Worm (Caenorhabditis elegans) whole organism, L1 larva: ENCODE measurements around the gene prx-1.
A peak's percentile ranks its signal among the peaks of the same experiment; 100 is the strongest.

Experiments
- C04F5.9 ChIP-seq: sonication (generic microtip); optimal IDR thresholded peaks from 2 replicates; lab custom pipeline; 2016; ENCODE audit warnings: missing genetic modification characterization, missing compliant biosample characterization
- C34B4.2 ChIP-seq: sonication (generic microtip); optimal IDR thresholded peaks from 2 replicates; lab custom pipeline; 2017; ENCODE audit warnings: mild to moderate bottlenecking, missing genetic modification characterization, missing compliant biosample characterization
- F16B12.6 ChIP-seq: fragments of 150-350 bp; optimal IDR thresholded peaks from 2 replicates; lab custom pipeline; 2014; ENCODE audit warnings: missing biosample characterization, missing genetic modification characterization
- Y116A8C.19 ChIP-seq: sonication (generic microtip); optimal IDR thresholded peaks from 2 replicates; lab custom pipeline; 2016; ENCODE audit warnings: missing compliant biosample characterization, missing genetic modification characterization, borderline replicate concordance
- aha-1 ChIP-seq: fragments of 150-350 bp; optimal IDR thresholded peaks from 2 replicates; lab custom pipeline; 2014; ENCODE audit warnings: missing biosample characterization, missing genetic modification characterization
- alr-1 ChIP-seq: fragments of 200-800 bp; sonication (Bioruptor generic); optimal IDR thresholded peaks from 2 replicates; lab custom pipeline; 2018; ENCODE audit warnings: borderline replicate concordance, mild to moderate bottlenecking, missing genetic modification characterization, missing compliant biosample characterization
- aly-2 ChIP-seq: fragments of 150-350 bp; optimal IDR thresholded peaks from 2 replicates; lab custom pipeline; 2014; ENCODE audit warnings: missing biosample characterization, missing genetic modification characterization
- blmp-1 ChIP-seq: fragments of 150-350 bp; optimal IDR thresholded peaks from 2 replicates; lab custom pipeline; 2014; ENCODE audit warnings: missing biosample characterization, missing genetic modification characterization
- ceh-82 ChIP-seq, 3 experiments: fragments of 150-350 bp in 1 of 3; sonication (generic microtip) in 2 of 3; optimal IDR thresholded peaks; 2 replicates each; lab custom pipeline; 2014 to 2017; ENCODE audit warnings: missing biosample characterization in 3 of 3, missing genetic modification characterization in 3 of 3
- ceh-88 ChIP-seq: fragments of 200-800 bp; sonication (Bioruptor generic); IDR thresholded peaks from 2 replicates; pipeline ENCODE4 v1.3.6; 2022; ENCODE audit warnings: missing genetic modification characterization, missing compliant biosample characterization
- ceh-90 ChIP-seq: sonication (generic microtip); optimal IDR thresholded peaks from 2 replicates; lab custom pipeline; 2016; ENCODE audit warnings: missing genetic modification characterization, missing compliant biosample characterization
- dsc-1 ChIP-seq: sonication (generic microtip); optimal IDR thresholded peaks from 2 replicates; lab custom pipeline; 2016; ENCODE audit warnings: mild to moderate bottlenecking, missing genetic modification characterization, missing compliant biosample characterization
- efl-3 ChIP-seq: fragments of 200-800 bp; sonication (Bioruptor generic); optimal IDR thresholded peaks from 2 replicates; lab custom pipeline; 2018; ENCODE audit warnings: mild to moderate bottlenecking, missing genetic modification characterization, missing compliant biosample characterization
- egl-13 ChIP-seq: sonication (generic microtip); optimal IDR thresholded peaks from 2 replicates; lab custom pipeline; 2016; ENCODE audit warnings: missing genotype, missing genetic modification reagents, missing genetic modification characterization, missing compliant biosample characterization
- elt-2 ChIP-seq: sonication (generic microtip); optimal IDR thresholded peaks from 2 replicates; lab custom pipeline; 2016; ENCODE audit warnings: missing genetic modification characterization, mild to moderate bottlenecking, inconsistent platforms, missing compliant biosample characterization, missing genetic modification reagents
- elt-3 ChIP-seq, 6 experiments: fragments of 150-350 bp in 1 of 6; sonication (generic microtip); optimal IDR thresholded peaks; 2 replicates each; lab custom pipeline; 2017 to 2018; ENCODE audit warnings: missing biosample characterization in 6 of 6, missing genetic modification characterization in 6 of 6, inconsistent platforms in 1 of 6
- fkh-10 ChIP-seq: sonication (generic microtip); optimal IDR thresholded peaks from 2 replicates; lab custom pipeline; 2017; ENCODE audit warnings: missing biosample characterization, missing genetic modification reagents, missing genetic modification characterization
- fkh-4 ChIP-seq: sonication (generic microtip); optimal IDR thresholded peaks from 2 replicates; lab custom pipeline; 2016; ENCODE audit warnings: missing compliant biosample characterization, missing genetic modification characterization, borderline replicate concordance
- fkh-8 ChIP-seq: sonication (generic microtip); optimal IDR thresholded peaks from 2 replicates; lab custom pipeline; 2016; ENCODE audit warnings: mild to moderate bottlenecking, missing genetic modification characterization, missing compliant biosample characterization
- hlh-17 ChIP-seq: fragments of 200-800 bp; sonication (Bioruptor generic); optimal IDR thresholded peaks from 2 replicates; lab custom pipeline; 2018; ENCODE audit warnings: missing genetic modification characterization, mild to moderate bottlenecking, missing compliant biosample characterization, moderate library complexity, borderline replicate concordance
- hpl-2 ChIP-seq: fragments of 150-350 bp; optimal IDR thresholded peaks from 2 replicates; lab custom pipeline; 2014; ENCODE audit warnings: missing biosample characterization, missing genetic modification reagents, missing genetic modification characterization
- lin-13 ChIP-seq: fragments of 150-350 bp; optimal IDR thresholded peaks from 2 replicates; lab custom pipeline; 2014; ENCODE audit warnings: missing biosample characterization, missing genetic modification reagents, missing genetic modification characterization
- lin-15B ChIP-seq: fragments of 150-350 bp; sonication (generic microtip); optimal IDR thresholded peaks from 3 replicates; lab custom pipeline; 2014; ENCODE audit warnings: missing biosample characterization, missing genetic modification characterization
- lin-35 ChIP-seq, 2 experiments: fragments of 150-350 bp; optimal IDR thresholded peaks; 2 replicates each; lab custom pipeline; 2014; ENCODE audit warnings: missing biosample characterization in 2 of 2, missing genetic modification characterization in 2 of 2, missing genetic modification reagents in 2 of 2
- lin-39 ChIP-seq: fragments of 150-350 bp; optimal IDR thresholded peaks from 2 replicates; lab custom pipeline; 2014; ENCODE audit warnings: missing biosample characterization, missing genetic modification reagents, missing genetic modification characterization
- mdl-1 ChIP-seq, 2 experiments: fragments of 150-350 bp; optimal IDR thresholded peaks; 2 replicates each; lab custom pipeline; 2014 to 2017; ENCODE audit warnings: missing biosample characterization in 2 of 2, missing genetic modification characterization in 2 of 2, inconsistent platforms in 1 of 2
- mef-2 ChIP-seq: fragments of 150-350 bp; optimal IDR thresholded peaks from 2 replicates; lab custom pipeline; 2014; ENCODE audit warnings: missing biosample characterization, missing genetic modification characterization
- nhr-12 ChIP-seq: sonication (generic microtip); optimal IDR thresholded peaks from 2 replicates; lab custom pipeline; 2017; ENCODE audit warnings: missing biosample characterization, missing genetic modification characterization
- nhr-19 ChIP-seq: fragments of 200-800 bp; sonication (Bioruptor generic); conservative IDR thresholded peaks from 2 replicates; pipeline ENCODE4 v1.3.6; 2022; ENCODE audit warnings: missing genetic modification characterization, missing compliant biosample characterization
- nhr-237 ChIP-seq: fragments of 150-350 bp; optimal IDR thresholded peaks from 2 replicates; lab custom pipeline; 2014; ENCODE audit warnings: missing biosample characterization, missing genetic modification characterization
- nhr-28 ChIP-seq: fragments of 150-350 bp; optimal IDR thresholded peaks from 2 replicates; lab custom pipeline; 2014; ENCODE audit warnings: missing biosample characterization, missing genetic modification characterization
- nhr-85 ChIP-seq: sonication (generic microtip); peaks from one replicate; lab custom pipeline; 2016; ENCODE audit warnings: missing genetic modification characterization, inconsistent platforms, missing compliant biosample characterization
- pax-3 ChIP-seq: fragments of 200-800 bp; sonication (Bioruptor generic); optimal IDR thresholded peaks from 2 replicates; lab custom pipeline; 2018; ENCODE audit warnings: mild to moderate bottlenecking, missing genetic modification characterization, moderate library complexity, missing compliant biosample characterization
- pqm-1 ChIP-seq: sonication (generic microtip); optimal IDR thresholded peaks from 3 replicates; lab custom pipeline; 2017; ENCODE audit warnings: missing biosample characterization, missing genetic modification characterization
- rnt-1 ChIP-seq: sonication (generic microtip); optimal IDR thresholded peaks from 2 replicates; lab custom pipeline; 2016; ENCODE audit warnings: mild to moderate bottlenecking, missing genetic modification characterization, moderate library complexity, missing compliant biosample characterization
- skn-1 ChIP-seq: fragments of 150-350 bp; optimal IDR thresholded peaks from 2 replicates; lab custom pipeline; 2014; ENCODE audit warnings: missing biosample characterization, missing genetic modification characterization
- snu-23 ChIP-seq: sonication (generic microtip); optimal IDR thresholded peaks from 2 replicates; lab custom pipeline; 2016; ENCODE audit warnings: missing genetic modification characterization, missing compliant biosample characterization
- sptf-1 ChIP-seq: fragments of 150-350 bp; optimal IDR thresholded peaks from 2 replicates; lab custom pipeline; 2014; ENCODE audit warnings: missing biosample characterization, missing genetic modification characterization
- swsn-7 ChIP-seq: sonication (generic microtip); optimal IDR thresholded peaks from 2 replicates; lab custom pipeline; 2016; ENCODE audit warnings: missing genetic modification characterization, missing compliant biosample characterization
- tlp-1 ChIP-seq: fragments of 150-350 bp; optimal IDR thresholded peaks from 2 replicates; lab custom pipeline; 2014; ENCODE audit warnings: missing biosample characterization, missing genetic modification characterization
- unc-30 ChIP-seq: sonication (generic microtip); optimal IDR thresholded peaks from 2 replicates; lab custom pipeline; 2017; ENCODE audit warnings: missing biosample characterization, missing genetic modification characterization
- unc-86 ChIP-seq: sonication (generic microtip); optimal IDR thresholded peaks from 2 replicates; lab custom pipeline; 2016; ENCODE audit warnings: missing genetic modification characterization, missing compliant biosample characterization
- vab-15 ChIP-seq: sonication (generic microtip); optimal IDR thresholded peaks from 2 replicates; lab custom pipeline; 2017; ENCODE audit warnings: missing genotype, mild to moderate bottlenecking, missing genetic modification characterization, missing compliant biosample characterization
- xbp-1 ChIP-seq: sonication (generic microtip); optimal IDR thresholded peaks from 2 replicates; lab custom pipeline; 2016; ENCODE audit warnings: missing genetic modification characterization, missing compliant biosample characterization
- zip-4 ChIP-seq: fragments of 200-800 bp; sonication (Bioruptor generic); optimal IDR thresholded peaks from 2 replicates; lab custom pipeline; 2018; ENCODE audit warnings: mild to moderate bottlenecking, missing genetic modification characterization, moderate library complexity, missing compliant biosample characterization
- ztf-4 ChIP-seq: fragments of 150-350 bp; optimal IDR thresholded peaks from 2 replicates; lab custom pipeline; 2014; ENCODE audit warnings: missing biosample characterization, missing genetic modification characterization

prx-1 gene

ce11 chrX:14312416-14312815 lies 1.3 kb upstream of the prx-1 start (continued):
- TF ChIP-seq mdl-1 (tag; optimal IDR thresholded peaks at IDR 0.05; lab: Kevin White, UChicago), result peak in 1 of 2 experiments; percentile 50
- peak; percentile 8 for TF ChIP-seq nhr-237 (tag; lab: Kevin White, UChicago)
- no peak for TF ChIP-seq Y116A8C.19
- no peak for TF ChIP-seq hlh-17
- TF ChIP-seq ztf-4 (tag; lab: Kevin White, UChicago), result peak; percentile 78
- peak; percentile 29 for TF ChIP-seq hpl-2 (GFP tag; lab: Kevin White, UChicago)
- peak; percentile 48 for TF ChIP-seq egl-13
- peak; percentile 89 for TF ChIP-seq snu-23
- TF ChIP-seq F16B12.6, result peak; percentile 85
- peak; percentile 56 for TF ChIP-seq xbp-1
- TF ChIP-seq aly-2 (tag; lab: Kevin White, UChicago), result no peak
- no peak for TF ChIP-seq pax-3 (tag; lab: Kevin White, UChicago)
- peak; percentile 58 for TF ChIP-seq vab-15 (tag; lab: Kevin White, UChicago)
- no peak for TF ChIP-seq fkh-4 (tag; lab: Kevin White, UChicago)
- no peak for TF ChIP-seq aha-1
- no peak for TF ChIP-seq efl-3 (GFP tag; lab: Kevin White, UChicago)
- TF ChIP-seq mef-2 (tag; lab: Kevin White, UChicago), result peak; percentile 4
- peak; percentile 50 for TF ChIP-seq dsc-1
- TF ChIP-seq nhr-19 (GFP tag; lab: Robert Waterston, UW), result peak; percentile 71
- TF ChIP-seq swsn-7 (tag; lab: Kevin White, UChicago), result peak; percentile 75
- no peak for TF ChIP-seq blmp-1
- TF ChIP-seq fkh-8, result peak; percentile 76
- peak; percentile 70 for TF ChIP-seq fkh-10 (GFP tag; lab: Kevin White, UChicago)
- TF ChIP-seq lin-15B (tag; lab: Kevin White, UChicago), result peak; percentile 16
- peak; percentile 64 to 69 for TF ChIP-seq lin-35 (GFP tag; optimal IDR thresholded peaks at IDR 0.05; lab: Kevin White, UChicago)
- TF ChIP-seq C34B4.2 (tag; lab: Kevin White, UChicago), result no peak
- TF ChIP-seq ceh-82 (tag; optimal IDR thresholded peaks at IDR 0.05; lab: Kevin White, UChicago), result peak; percentile 33 to 70 (median 70)
- peak; percentile 57 for TF ChIP-seq unc-86 (tag; lab: Kevin White, UChicago)
- peak; percentile 92 for TF ChIP-seq nhr-85 (tag; lab: Kevin White, UChicago)
- no peak for TF ChIP-seq C04F5.9 (tag; lab: Kevin White, UChicago)
- no peak for TF ChIP-seq alr-1 (tag; lab: Kevin White, UChicago)
- TF ChIP-seq sptf-1 (tag; lab: Kevin White, UChicago), result no peak
- TF ChIP-seq lin-13 (GFP tag; lab: Kevin White, UChicago), result peak; percentile 96
- TF ChIP-seq elt-2 (tag; lab: Kevin White, UChicago), result peak; percentile 45
- TF ChIP-seq tlp-1 (tag; lab: Kevin White, UChicago), result no peak
- no peak for TF ChIP-seq nhr-28 (tag; lab: Kevin White, UChicago)
- TF ChIP-seq rnt-1 (tag; lab: Kevin White, UChicago), result peak; percentile 69
- TF ChIP-seq pqm-1 (tag; lab: Kevin White, UChicago), result no peak
- TF ChIP-seq ceh-88 (GFP tag; lab: Robert Waterston, UW), result no peak
- peak; percentile 23 for TF ChIP-seq skn-1 (tag; lab: Kevin White, UChicago)
- TF ChIP-seq elt-3 (tag; optimal IDR thresholded peaks at IDR 0.05; lab: Kevin White, UChicago), result peak in 3 of 6 experiments; percentile 16 to 44 (median 22)
- no peak for TF ChIP-seq zip-4 (GFP tag; lab: Kevin White, UChicago)
- no peak for TF ChIP-seq ceh-90 (tag; lab: Kevin White, UChicago)
- TF ChIP-seq nhr-12, result no peak
- no peak for TF ChIP-seq unc-30 (tag; lab: Kevin White, UChicago)
- no peak for TF ChIP-seq lin-39 (tag; lab: Kevin White, UChicago)
